Worm (Caenorhabditis elegans) whole organism, early embryonic: ENCODE results near the gene ace-1.

Experiments
- F13C5.2 ChIP-seq: sonication (generic microtip); optimal IDR thresholded peaks from 2 replicates; lab custom pipeline; 2017; ENCODE audit warnings: mild to moderate bottlenecking, missing genetic modification characterization, inconsistent platforms, missing compliant biosample characterization
- aly-1 ChIP-seq: sonication (generic microtip); optimal IDR thresholded peaks from 2 replicates; lab custom pipeline; 2016; ENCODE audit warnings: missing genetic modification characterization, missing compliant biosample characterization
- ama-1 ChIP-seq: fragments of 150-350 bp; optimal IDR thresholded peaks from 2 replicates; lab custom pipeline; 2014
- ceh-36 ChIP-seq: sonication (generic microtip); optimal IDR thresholded peaks from 2 replicates; lab custom pipeline; 2016; ENCODE audit warnings: missing genetic modification characterization, inconsistent platforms, missing compliant biosample characterization
- flt-1 ChIP-seq: fragments of 200-800 bp; sonication (Bioruptor generic); IDR thresholded peaks from 2 replicates; pipeline ENCODE4 v1.3.6; 2022; ENCODE audit warnings: missing genetic modification characterization, missing compliant biosample characterization
- hmg-4 ChIP-seq: fragments of 200-800 bp; sonication (Bioruptor generic); optimal IDR thresholded peaks from 2 replicates; lab custom pipeline; 2018; ENCODE audit warnings: mild to moderate bottlenecking, missing genetic modification characterization, missing compliant biosample characterization
- tbx-11 ChIP-seq: fragments of 200-800 bp; sonication (Bioruptor generic); IDR thresholded peaks from 2 replicates; pipeline ENCODE4 v1.3.6; 2022; ENCODE audit warnings: missing genetic modification characterization, missing compliant biosample characterization

DNA sequence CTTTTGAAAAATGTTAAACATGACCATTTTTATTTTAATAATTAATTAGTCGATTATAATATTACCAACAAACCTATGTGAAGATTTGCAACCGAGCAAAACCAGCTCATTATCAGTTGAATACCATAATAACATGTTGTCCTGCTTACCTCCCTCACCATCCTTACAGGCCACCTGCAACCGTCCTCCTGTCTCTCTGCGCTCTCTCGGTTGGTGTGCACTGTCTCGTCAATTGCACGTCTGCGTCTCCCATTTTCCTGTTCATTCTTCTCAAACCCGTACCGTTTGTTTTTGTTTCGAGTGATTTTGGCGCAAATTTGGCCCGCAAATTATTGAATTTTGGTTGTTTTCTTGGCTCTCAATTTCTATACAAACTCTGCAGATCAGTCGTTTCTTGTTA, 35.7 kb upstream of the ace-1 start:
- TF ChIP-seq ama-1 (no peak), flt-1 (GFP tag; lab: Robert Waterston, UW) (no peak), F13C5.2 (no peak), hmg-4 (GFP tag; lab: Kevin White, UChicago) (no peak), aly-1 (tag; lab: Kevin White, UChicago) (no peak), tbx-11 (no peak), ceh-36 (tag; lab: Kevin White, UChicago) (no peak)
